Fruit fly (Drosophila melanogaster): ENCODE measurements around the gene CG3847.

CG3847 gene

DNA sequence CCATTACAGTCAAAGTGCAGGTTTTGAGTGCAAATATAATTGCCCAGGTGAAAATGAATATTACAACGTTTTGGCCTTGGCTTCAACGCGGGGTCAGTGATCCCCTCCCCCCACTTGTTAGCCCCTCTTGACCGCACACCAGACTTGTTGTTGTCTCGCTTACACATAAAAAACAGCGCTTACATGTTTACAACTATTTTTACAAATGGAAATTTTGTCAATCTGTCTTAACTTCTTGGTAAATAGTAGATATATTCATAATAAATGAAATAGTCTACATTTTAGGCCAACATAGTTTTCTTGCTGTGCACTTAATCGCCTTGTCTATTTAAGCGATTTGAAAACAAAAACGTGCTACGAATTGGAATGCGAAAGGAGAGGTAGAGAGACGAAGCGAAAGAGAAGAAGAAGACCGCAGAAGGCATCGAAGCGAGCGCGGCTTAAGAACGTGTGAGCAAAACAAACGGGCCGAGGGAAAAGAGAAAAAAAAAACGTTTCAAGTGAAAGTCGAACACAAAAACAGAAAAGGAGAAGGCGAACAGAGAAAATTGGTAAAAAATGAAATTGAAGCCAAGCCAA is 6.8 kb upstream of the CG3847 start (continued):
- TF ChIP-seq en (GFP tag; optimal IDR thresholded peaks at IDR 0.05) (no peak), ewg (GFP tag; optimal IDR thresholded peaks at IDR 0.05) (peak; percentile 27), pb (GFP tag; optimal IDR thresholded peaks at IDR 0.05) (peak; percentile 28), CG14014 (GFP tag; IDR thresholded peaks at IDR 0.05) (peak; percentile 48; the same call in 1 of the 2 replicates), ken (GFP tag; IDR thresholded peaks at IDR 0.05) (0 out of 3 replicates have a peak, but pooled peaks have one; percentile 46), repo (GFP tag; optimal IDR thresholded peaks at IDR 0.05) (no peak), Myb (GFP tag; optimal IDR thresholded peaks at IDR 0.05) (no peak), CrebB (tag; optimal IDR thresholded peaks at IDR 0.05) (peak; percentile 42), CG7271 (tag; optimal IDR thresholded peaks at IDR 0.05) (no peak), E2f1 (GFP tag; IDR thresholded peaks at IDR 0.05) (peak; percentile 66), hth (optimal IDR thresholded peaks at IDR 0.05) (no peak), CG16813 (GFP tag; IDR thresholded peaks at IDR 0.05; ENCODE audit: partially characterized antibody) (no peak), Fer1 (GFP tag; optimal IDR thresholded peaks at IDR 0.05) (peak; percentile 29), gcm2 (GFP tag; optimal IDR thresholded peaks at IDR 0.05) (no peak), kay (GFP tag; optimal IDR thresholded peaks at IDR 0.05) (no peak), fd3F (GFP tag; optimal IDR thresholded peaks at IDR 0.05) (peak; percentile 20), sens-2 (GFP tag; IDR thresholded peaks at IDR 0.05) (peak; percentile 43; the same call in 1 of the 2 replicates), CG14710 (tag; optimal IDR thresholded peaks at IDR 0.05) (peak; percentile 8), CHES-1-like (GFP tag; optimal IDR thresholded peaks at IDR 0.05) (no peak), zen2 (GFP tag; IDR thresholded peaks at IDR 0.05; ENCODE audit: partially characterized antibody) (no peak), phol (tag; optimal IDR thresholded peaks at IDR 0.05) (peak; percentile 57), crc (GFP tag; optimal IDR thresholded peaks at IDR 0.05) (no peak), bigmax (GFP tag; optimal IDR thresholded peaks at IDR 0.05) (no peak), hkb (optimal IDR thresholded peaks at IDR 0.05) (no peak), hkb (GFP tag; IDR thresholded peaks at IDR 0.05) (peak; percentile 48; the same call in 1 of the 2 replicates), CG3726 (GFP tag; IDR thresholded peaks at IDR 0.05) (0 out of 3 replicates have a peak, but pooled peaks have one; percentile 37), CG13424 (tag; optimal IDR thresholded peaks at IDR 0.05) (peak; percentile 65), mirr (GFP tag; optimal IDR thresholded peaks at IDR 0.05) (no peak), CG18764 (GFP tag; optimal IDR thresholded peaks at IDR 0.05) (peak; percentile 12), CG7928 (GFP tag; optimal IDR thresholded peaks at IDR 0.05) (no peak), gem (tag; optimal IDR thresholded peaks at IDR 0.05) (peak; percentile 71), CG3995 (GFP tag; optimal IDR thresholded peaks at IDR 0.05) (no peak), tup (GFP tag; optimal IDR thresholded peaks at IDR 0.05) (no peak), CG31365 (tag; optimal IDR thresholded peaks at IDR 0.05) (no peak), jumu (GFP tag; optimal IDR thresholded peaks at IDR 0.05) (no peak), CG10321 (GFP tag; IDR thresholded peaks at IDR 0.05) (no peak), Lhr (GFP tag; optimal IDR thresholded peaks at IDR 0.05) (no peak), CG17829 (tag; optimal IDR thresholded peaks at IDR 0.05) (peak; percentile 46), CG8281 (tag; optimal IDR thresholded peaks at IDR 0.05) (no peak), seq (GFP tag; IDR thresholded peaks at IDR 0.05) (0 out of 2 replicates have a peak, but pooled peaks have one; percentile 28), CG17802 (tag; optimal IDR thresholded peaks at IDR 0.05) (peak; percentile 38), Poxn (GFP tag; IDR thresholded peaks at IDR 0.05) (no peak), ab (GFP tag; optimal IDR thresholded peaks at IDR 0.05) (no peak), Gug (GFP tag; IDR thresholded peaks at IDR 0.05) (0 out of 4 replicates have a peak, but pooled peaks have one; percentile 17), nerfin-2 (GFP tag; IDR thresholded peaks at IDR 0.05; ENCODE audit: partially characterized antibody) (no peak), YL-1 (GFP tag; optimal IDR thresholded peaks at IDR 0.05) (no peak), Max (GFP tag; optimal IDR thresholded peaks at IDR 0.05) (no peak), tap (tag; optimal IDR thresholded peaks at IDR 0.05) (peak; percentile 53), Bteb2 (GFP tag; optimal IDR thresholded peaks at IDR 0.05) (peak; percentile 6), ems (GFP tag; optimal IDR thresholded peaks at IDR 0.05) (peak; percentile 43), HmgZ (tag; optimal IDR thresholded peaks at IDR 0.05) (peak; percentile 25)
